Worm (Caenorhabditis elegans): ENCODE data around the gene Y53F4B.23.

DNA sequence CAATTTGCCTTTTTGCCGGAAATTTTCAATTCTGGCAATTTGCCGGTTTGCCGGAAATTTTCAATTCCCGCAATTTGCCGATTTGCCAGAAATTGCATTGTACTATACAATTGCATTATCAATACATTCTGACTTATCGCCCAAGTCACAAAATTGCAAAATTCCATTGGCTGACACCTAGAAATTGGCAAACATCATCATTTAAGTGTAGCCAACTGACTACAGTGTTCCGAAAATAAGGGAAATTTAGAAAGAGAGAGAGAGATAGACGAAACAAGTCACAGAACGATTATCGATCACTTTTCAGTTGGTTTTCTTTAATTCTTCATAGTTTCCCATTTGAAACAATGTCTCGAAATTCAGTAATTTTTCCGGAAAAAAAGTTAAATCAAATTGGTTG, 13.0 kb upstream of the Y53F4B.23 start:
- TF ChIP-seq ham-2 (GFP tag; optimal IDR thresholded peaks at IDR 0.05): no peak
- no peak for TF ChIP-seq pha-4 (tag; optimal IDR thresholded peaks at IDR 0.05)
- no peak for TF ChIP-seq tbx-8 (GFP tag; optimal IDR thresholded peaks at IDR 0.05)
- TF ChIP-seq nhr-28 (tag; optimal IDR thresholded peaks at IDR 0.05): no peak
- no peak for TF ChIP-seq lin-13 (tag; optimal IDR thresholded peaks at IDR 0.05)
- TF ChIP-seq snpc-4 (tag; optimal IDR thresholded peaks at IDR 0.05): no peak
- no peak for TF ChIP-seq elt-3 (tag; optimal IDR thresholded peaks at IDR 0.05)
